Worm (Caenorhabditis elegans) whole organism, young adult: ENCODE results near the gene K08B5.1.

Source experiments
- B0035.1 ChIP-seq: sonication (generic microtip); optimal IDR thresholded peaks from 2 replicates; lab custom pipeline; 2016; ENCODE audit warnings: missing genetic modification characterization, mild to moderate bottlenecking, missing compliant biosample characterization, missing genotype, missing genetic modification reagents
- B0261.1 ChIP-seq: sonication (generic microtip); optimal IDR thresholded peaks from 2 replicates; lab custom pipeline; 2016; ENCODE audit warnings: mild to moderate bottlenecking, missing genetic modification characterization, moderate library complexity, missing compliant biosample characterization
- C06A6.2 ChIP-seq: fragments of 200-800 bp; sonication (Bioruptor generic); conservative IDR thresholded peaks from 2 replicates; pipeline ENCODE4 v1.3.6; 2022; ENCODE audit warnings: missing genetic modification characterization, missing compliant biosample characterization
- F37B4.10 ChIP-seq: fragments of 200-800 bp; sonication (Bioruptor generic); IDR thresholded peaks from 2 replicates; pipeline ENCODE4 v1.3.6; 2022; ENCODE audit warnings: missing genetic modification characterization, missing compliant biosample characterization
- F55B11.4 ChIP-seq: sonication (generic microtip); optimal IDR thresholded peaks from 2 replicates; lab custom pipeline; 2016; ENCODE audit warnings: missing compliant biosample characterization, missing genetic modification characterization, borderline replicate concordance; ENCODE audit not compliant: insufficient read depth
- F57C9.4 ChIP-seq: sonication (generic microtip); optimal IDR thresholded peaks from 2 replicates; lab custom pipeline; 2017; ENCODE audit warnings: mild to moderate bottlenecking, missing genetic modification characterization, missing compliant biosample characterization
- K11D2.4 ChIP-seq: fragments of 200-800 bp; sonication (Bioruptor generic); IDR thresholded peaks from 2 replicates; pipeline ENCODE4 v1.3.6; 2022; ENCODE audit warnings: missing genetic modification reagents, missing genetic modification characterization, missing compliant biosample characterization
- Y53G8AR.9 ChIP-seq: fragments of 200-800 bp; sonication (Bioruptor generic); conservative IDR thresholded peaks from 2 replicates; pipeline ENCODE4 v1.3.6; 2022; ENCODE audit warnings: missing genetic modification reagents, missing genetic modification characterization, missing compliant biosample characterization
- Y79H2A.3 ChIP-seq: fragments of 200-800 bp; sonication (Bioruptor generic); conservative IDR thresholded peaks from 2 replicates; pipeline ENCODE4 v1.3.6; 2022; ENCODE audit warnings: missing genetic modification reagents, missing genetic modification characterization, missing compliant biosample characterization
- Y95B8A.8 ChIP-seq: fragments of 200-800 bp; sonication (Bioruptor generic); IDR thresholded peaks from 2 replicates; pipeline ENCODE4 v1.3.6; 2022; ENCODE audit warnings: missing genetic modification reagents, missing genetic modification characterization, missing compliant biosample characterization
- ZK185.1 ChIP-seq: sonication (generic microtip); optimal IDR thresholded peaks from 2 replicates; lab custom pipeline; 2016; ENCODE audit warnings: mild to moderate bottlenecking, missing genetic modification characterization, missing compliant biosample characterization; ENCODE audit not compliant: poor library complexity, severe bottlenecking
- attf-3 ChIP-seq: fragments of 200-800 bp; sonication (Bioruptor generic); conservative IDR thresholded peaks from 2 replicates; pipeline ENCODE4 v1.3.6; 2022; ENCODE audit warnings: missing genetic modification reagents, missing genetic modification characterization, missing compliant biosample characterization
- bed-2 ChIP-seq: fragments of 200-800 bp; sonication (Bioruptor generic); IDR thresholded peaks from 2 replicates; pipeline ENCODE4 v1.3.6; 2022; ENCODE audit warnings: missing genetic modification reagents, missing genetic modification characterization, missing compliant biosample characterization
- cebp-2 ChIP-seq: fragments of 200-800 bp; sonication (Bioruptor generic); IDR thresholded peaks from 2 replicates; pipeline ENCODE4 v1.3.6; 2022; ENCODE audit warnings: missing genetic modification characterization, missing compliant biosample characterization
- ceh-58 ChIP-seq: fragments of 200-800 bp; sonication (Bioruptor generic); IDR thresholded peaks from 2 replicates; pipeline ENCODE4 v1.3.6; 2022; ENCODE audit warnings: missing genetic modification characterization, missing compliant biosample characterization
- ceh-91 ChIP-seq: fragments of 200-800 bp; sonication (Bioruptor generic); IDR thresholded peaks from 2 replicates; pipeline ENCODE4 v1.3.6; 2022; ENCODE audit warnings: missing genetic modification reagents, missing genetic modification characterization, missing compliant biosample characterization
- chd-7 ChIP-seq: sonication (generic microtip); optimal IDR thresholded peaks from 2 replicates; lab custom pipeline; 2016; ENCODE audit warnings: mild to moderate bottlenecking, missing genetic modification characterization, moderate library complexity, missing compliant biosample characterization
- dpff-1 ChIP-seq: sonication (generic microtip); optimal IDR thresholded peaks from 2 replicates; lab custom pipeline; 2017; ENCODE audit warnings: mild to moderate bottlenecking, missing genetic modification characterization, missing compliant biosample characterization
- dpl-1 ChIP-seq: fragments of 150-350 bp; optimal IDR thresholded peaks from 2 replicates; lab custom pipeline; 2014; ENCODE audit warnings: missing biosample characterization, missing genetic modification reagents, missing genetic modification characterization
- efl-1 ChIP-seq: fragments of 150-350 bp; optimal IDR thresholded peaks from 2 replicates; lab custom pipeline; 2014; ENCODE audit warnings: missing biosample characterization, missing genetic modification reagents, missing genetic modification characterization
- egl-18 ChIP-seq: fragments of 200-800 bp; sonication (Bioruptor generic); IDR thresholded peaks from 2 replicates; pipeline ENCODE4 v1.3.6; 2022; ENCODE audit warnings: missing genetic modification reagents, missing genetic modification characterization, missing compliant biosample characterization
- gei-17 ChIP-seq: fragments of 200-800 bp; sonication (Bioruptor generic); optimal IDR thresholded peaks from 2 replicates; lab custom pipeline; 2018; ENCODE audit warnings: mild to moderate bottlenecking, missing genetic modification characterization, missing compliant biosample characterization
- him-1 ChIP-seq: sonication (generic microtip); optimal IDR thresholded peaks from 2 replicates; lab custom pipeline; 2016; ENCODE audit warnings: missing genotype, missing genetic modification reagents, missing genetic modification characterization, missing compliant biosample characterization
- hlh-12 ChIP-seq: sonication (generic microtip); optimal IDR thresholded peaks from 2 replicates; lab custom pipeline; 2016; ENCODE audit warnings: missing genetic modification characterization, missing compliant biosample characterization
- hlh-26 ChIP-seq: fragments of 200-800 bp; sonication (Bioruptor generic); conservative IDR thresholded peaks from 2 replicates; pipeline ENCODE4 v1.3.6; 2022; ENCODE audit warnings: missing genetic modification reagents, missing genetic modification characterization, missing compliant biosample characterization
- hmg-1.2 ChIP-seq: fragments of 200-800 bp; sonication (Bioruptor generic); IDR thresholded peaks from 2 replicates; pipeline ENCODE4 v1.3.6; 2022; ENCODE audit warnings: missing genetic modification reagents, missing genetic modification characterization, missing compliant biosample characterization
- hsf-1 ChIP-seq: fragments of 200-800 bp; sonication (Bioruptor generic); IDR thresholded peaks from 2 replicates; pipeline ENCODE4 v1.3.6; 2022; ENCODE audit warnings: missing genetic modification reagents, missing genetic modification characterization, missing compliant biosample characterization
- lin-40 ChIP-seq: sonication (generic microtip); optimal IDR thresholded peaks from 2 replicates; lab custom pipeline; 2016; ENCODE audit warnings: missing genetic modification characterization, mild to moderate bottlenecking, missing compliant biosample characterization, missing genotype, missing genetic modification reagents
- lsl-1 ChIP-seq: fragments of 200-800 bp; sonication (Bioruptor generic); optimal IDR thresholded peaks from 2 replicates; lab custom pipeline; 2018; ENCODE audit warnings: mild to moderate bottlenecking, missing genetic modification characterization, moderate library complexity, missing compliant biosample characterization
- lsy-27 ChIP-seq: sonication (generic microtip); optimal IDR thresholded peaks from 2 replicates; lab custom pipeline; 2017; ENCODE audit warnings: missing genetic modification characterization, mild to moderate bottlenecking, missing compliant biosample characterization, antibody characterized with exemption, missing genotype, borderline replicate concordance; ENCODE audit not compliant: insufficient read depth
- madf-10 ChIP-seq: sonication (generic microtip); optimal IDR thresholded peaks from 2 replicates; lab custom pipeline; 2016; ENCODE audit warnings: mild to moderate bottlenecking, missing genetic modification characterization, missing compliant biosample characterization
- madf-6 ChIP-seq: fragments of 200-800 bp; sonication (Bioruptor generic); IDR thresholded peaks from 2 replicates; pipeline ENCODE4 v1.3.6; 2022; ENCODE audit warnings: missing genetic modification reagents, missing genetic modification characterization, missing compliant biosample characterization
- mes-4 ChIP-seq: sonication (generic microtip); optimal IDR thresholded peaks from 2 replicates; lab custom pipeline; 2016; ENCODE audit warnings: missing genotype, missing genetic modification characterization, missing compliant biosample characterization
- nhr-179 ChIP-seq: sonication (generic microtip); optimal IDR thresholded peaks from 2 replicates; lab custom pipeline; 2016; ENCODE audit warnings: mild to moderate bottlenecking, missing genetic modification characterization, missing compliant biosample characterization
- nhr-27 ChIP-seq: fragments of 200-800 bp; sonication (Bioruptor generic); optimal IDR thresholded peaks from 2 replicates; lab custom pipeline; 2018; ENCODE audit warnings: mild to moderate bottlenecking, missing genetic modification characterization, moderate library complexity, missing compliant biosample characterization
- nhr-80 ChIP-seq: sonication (generic microtip); optimal IDR thresholded peaks from 2 replicates; lab custom pipeline; 2016; ENCODE audit warnings: missing genetic modification characterization, missing compliant biosample characterization
- pbrm-1 ChIP-seq: fragments of 200-800 bp; sonication (Bioruptor generic); IDR thresholded peaks from 2 replicates; pipeline ENCODE4 v1.3.6; 2022; ENCODE audit warnings: missing genetic modification reagents, missing genetic modification characterization, missing compliant biosample characterization
- rcor-1 ChIP-seq: fragments of 200-800 bp; sonication (Bioruptor generic); IDR thresholded peaks from 2 replicates; pipeline ENCODE4 v1.3.6; 2022; ENCODE audit warnings: missing genetic modification reagents, missing genetic modification characterization, missing compliant biosample characterization
- rec-8 ChIP-seq, 2 experiments: sonication (generic microtip); optimal IDR thresholded peaks; 2 replicates each; lab custom pipeline; 2016; ENCODE audit warnings: mild to moderate bottlenecking in 2 of 2, missing genetic modification characterization in 2 of 2, missing genetic modification reagents in 2 of 2, missing genotype in 2 of 2, missing biosample characterization in 1 of 2, missing compliant biosample characterization in 1 of 2, moderate library complexity in 1 of 2
- repo-1 ChIP-seq: sonication (generic microtip); optimal IDR thresholded peaks from 2 replicates; lab custom pipeline; 2017; ENCODE audit warnings: mild to moderate bottlenecking, missing genetic modification characterization, missing compliant biosample characterization
- snpc-1.1 ChIP-seq: sonication (generic microtip); optimal IDR thresholded peaks from 2 replicates; lab custom pipeline; 2017; ENCODE audit warnings: missing genetic modification characterization, mild to moderate bottlenecking, missing compliant biosample characterization, antibody characterized with exemption, moderate library complexity, missing genotype, missing genetic modification reagents; ENCODE audit not compliant: insufficient read depth
- snpc-1.3 ChIP-seq: sonication (generic microtip); optimal IDR thresholded peaks from 2 replicates; lab custom pipeline; 2017; ENCODE audit warnings: missing genetic modification characterization, mild to moderate bottlenecking, missing compliant biosample characterization, antibody characterized with exemption, moderate library complexity, missing genotype, missing genetic modification reagents; ENCODE audit not compliant: insufficient read depth
- somi-1 ChIP-seq: fragments of 200-800 bp; sonication (Bioruptor generic); optimal IDR thresholded peaks from 2 replicates; lab custom pipeline; 2018; ENCODE audit warnings: mild to moderate bottlenecking, missing genetic modification characterization, missing compliant biosample characterization
- tlf-1 ChIP-seq: fragments of 200-800 bp; sonication (Bioruptor generic); optimal IDR thresholded peaks from 2 replicates; lab custom pipeline; 2018; ENCODE audit warnings: mild to moderate bottlenecking, missing genetic modification characterization, missing compliant biosample characterization
- unc-62 ChIP-seq: fragments of 150-350 bp; optimal IDR thresholded peaks from 2 replicates; lab custom pipeline; 2014; ENCODE audit warnings: missing biosample characterization, missing genetic modification reagents, missing genetic modification characterization
- ztf-18 ChIP-seq: sonication (generic microtip); optimal IDR thresholded peaks from 2 replicates; lab custom pipeline; 2016; ENCODE audit warnings: missing genotype, mild to moderate bottlenecking, missing genetic modification characterization, missing compliant biosample characterization
- ztf-25 ChIP-seq: fragments of 200-800 bp; sonication (Bioruptor generic); IDR thresholded peaks from 2 replicates; pipeline ENCODE4 v1.3.6; 2022; ENCODE audit warnings: missing genetic modification reagents, missing genetic modification characterization, missing compliant biosample characterization

Gene K08B5.1

ce11 chrX:16564515-16565285 is 6.5 kb downstream of the K08B5.1 start (continued):
- TF ChIP-seq rcor-1 (no peak), Y79H2A.3 (GFP tag; lab: Robert Waterston, UW) (no peak), lsy-27 (tag; lab: Kevin White, UChicago) (no peak), ceh-91 (no peak), pbrm-1 (GFP tag; lab: Robert Waterston, UW) (peak; percentile 48; the same call in 1 of the 2 replicates), ZK185.1 (tag; lab: Kevin White, UChicago) (no peak), nhr-27 (no peak), him-1 (peak; percentile 81), nhr-80 (tag; lab: Kevin White, UChicago) (no peak), egl-18 (no peak), ztf-25 (GFP tag; lab: Robert Waterston, UW) (no peak), repo-1 (tag; lab: Kevin White, UChicago) (no peak), unc-62 (GFP tag; lab: Kevin White, UChicago) (no peak), gei-17 (GFP tag; lab: Kevin White, UChicago) (no peak), attf-3 (no peak), efl-1 (no peak), ceh-58 (no peak), cebp-2 (GFP tag; lab: Robert Waterston, UW) (no peak), hlh-12 (no peak), hlh-26 (no peak), snpc-1.3 (tag; lab: Kevin White, UChicago) (peak; percentile 77), Y53G8AR.9 (GFP tag; lab: Robert Waterston, UW) (0 out of 2 replicates have a peak, but pooled peaks have one; percentile 11), madf-10 (no peak), dpl-1 (GFP tag; lab: Kevin White, UChicago) (no peak), chd-7 (tag; lab: Kevin White, UChicago) (no peak), F37B4.10 (GFP tag; lab: Robert Waterston, UW) (no peak), hmg-1.2 (GFP tag; lab: Robert Waterston, UW) (peak; percentile 89), B0261.1 (tag; lab: Kevin White, UChicago) (peak; percentile 14), madf-6 (GFP tag; lab: Robert Waterston, UW) (peak; percentile 51; the same call in 1 of the 2 replicates), tlf-1 (no peak), F55B11.4 (tag; lab: Kevin White, UChicago) (no peak), bed-2 (GFP tag; lab: Robert Waterston, UW) (no peak), B0035.1 (tag; lab: Kevin White, UChicago) (no peak), snpc-1.1 (tag; lab: Kevin White, UChicago) (peak; percentile 94), nhr-179 (tag; lab: Kevin White, UChicago) (no peak), F57C9.4 (no peak), somi-1 (GFP tag; lab: Kevin White, UChicago) (no peak), lin-40 (tag; lab: Kevin White, UChicago) (no peak), hsf-1 (GFP tag; lab: Robert Waterston, UW) (no peak), ztf-18 (tag; lab: Kevin White, UChicago) (no peak), lsl-1 (GFP tag; lab: Kevin White, UChicago) (no peak), dpff-1 (peak; percentile 48), K11D2.4 (GFP tag; lab: Robert Waterston, UW) (no peak), rec-8 (tag; optimal IDR thresholded peaks at IDR 0.05; lab: Kevin White, UChicago) (no peak), Y95B8A.8 (GFP tag; lab: Robert Waterston, UW) (no peak), C06A6.2 (no peak), mes-4 (no peak)
